Worm (Caenorhabditis elegans) whole organism, L1 larva: ENCODE results near the gene fipr-4.

Source experiments
- alr-1 ChIP-seq: fragments of 200-800 bp; sonication (Bioruptor generic); optimal IDR thresholded peaks from 2 replicates; lab custom pipeline; 2018; ENCODE audit warnings: borderline replicate concordance, mild to moderate bottlenecking, missing genetic modification characterization, missing compliant biosample characterization
- efl-1 ChIP-seq, 4 experiments: fragments of 150-350 bp; optimal IDR thresholded peaks in 3 of 4; peaks in 1 of 4; 1 replicate in 1 of 4; 2 replicates in 3 of 4; lab custom pipeline; 2014; ENCODE audit warnings: missing biosample characterization in 2 of 4, missing genetic modification characterization in 2 of 4, missing genetic modification reagents in 2 of 4
- elt-3 ChIP-seq, 6 experiments: fragments of 150-350 bp in 1 of 6; sonication (generic microtip); optimal IDR thresholded peaks; 2 replicates each; lab custom pipeline; 2017 to 2018; ENCODE audit warnings: missing biosample characterization in 6 of 6, missing genetic modification characterization in 6 of 6, inconsistent platforms in 1 of 6
- fkh-4 ChIP-seq: sonication (generic microtip); optimal IDR thresholded peaks from 2 replicates; lab custom pipeline; 2016; ENCODE audit warnings: missing compliant biosample characterization, missing genetic modification characterization, borderline replicate concordance
- lsy-2 ChIP-seq, 2 experiments: fragments of 150-350 bp; optimal IDR thresholded peaks; 2 replicates each; lab custom pipeline; 2014; ENCODE audit warnings: missing biosample characterization in 2 of 2, missing genetic modification characterization in 2 of 2
- nhr-19 ChIP-seq: fragments of 200-800 bp; sonication (Bioruptor generic); conservative IDR thresholded peaks from 2 replicates; pipeline ENCODE4 v1.3.6; 2022; ENCODE audit warnings: missing genetic modification characterization, missing compliant biosample characterization
- zag-1 ChIP-seq: fragments of 150-350 bp; optimal IDR thresholded peaks from 2 replicates; lab custom pipeline; 2014; ENCODE audit warnings: missing biosample characterization, missing genetic modification characterization

ce11 chrV:10277579-10277978, 49.3 kb upstream of the fipr-4 start, which contains the start of gene lys-1:
- TF ChIP-seq alr-1 (tag; lab: Kevin White, UChicago) (no peak), zag-1 (tag; lab: Kevin White, UChicago) (no peak), fkh-4 (tag; lab: Kevin White, UChicago) (no peak), lsy-2 (tag; optimal IDR thresholded peaks at IDR 0.05; lab: Kevin White, UChicago) (no peak), nhr-19 (GFP tag; lab: Robert Waterston, UW) (no peak), elt-3 (tag; optimal IDR thresholded peaks at IDR 0.05; lab: Kevin White, UChicago) (no peak), efl-1 (optimal IDR thresholded peaks at IDR 0.05; lab: Kevin White, UChicago) (no peak), efl-1 (GFP tag; optimal IDR thresholded peaks at IDR 0.05 in 1 of 2; lab: Kevin White, UChicago) (peak in 1 of 2 experiments; percentile 22)
